Worm (Caenorhabditis elegans): ENCODE data around the gene clec-74.

DNA sequence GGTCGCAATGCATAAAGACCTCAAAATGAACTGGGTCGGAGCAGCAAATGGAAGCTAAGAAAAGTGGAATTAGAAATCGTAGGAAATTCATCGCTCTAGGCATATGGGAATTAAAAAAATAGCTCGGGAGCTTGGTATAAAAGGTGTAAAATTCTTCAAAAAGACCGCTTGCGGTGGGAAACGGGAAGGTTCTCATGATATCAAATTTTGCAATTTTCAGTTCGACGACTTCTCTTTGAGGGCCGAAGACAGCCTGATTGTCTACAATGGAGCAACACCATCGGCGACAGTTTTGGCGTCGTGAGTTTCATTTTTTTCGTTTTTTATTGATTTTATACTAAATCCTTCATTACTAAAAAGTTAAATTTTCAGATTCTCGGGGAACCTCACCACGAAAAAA is 41.7 kb downstream of the clec-74 start, which contains the start of gene F47C12.8:
- TF ChIP-seq lir-3 (tag; optimal IDR thresholded peaks at IDR 0.05; ENCODE audit: poor library complexity) (no peak), nhr-11 (tag; optimal IDR thresholded peaks at IDR 0.05) (no peak), sup-37 (GFP tag; optimal IDR thresholded peaks at IDR 0.05) (no peak), zag-1 (tag; optimal IDR thresholded peaks at IDR 0.05) (no peak), fkh-4 (tag; optimal IDR thresholded peaks at IDR 0.05; ENCODE audit: borderline replicate concordance) (no peak), lin-39 (tag; optimal IDR thresholded peaks at IDR 0.05) (no peak), rnt-1 (tag; optimal IDR thresholded peaks at IDR 0.05) (no peak), nhr-90 (tag; optimal IDR thresholded peaks at IDR 0.05; ENCODE audit: poor library complexity) (no peak), aly-2 (tag; optimal IDR thresholded peaks at IDR 0.05) (no peak), unc-62 (GFP tag; optimal IDR thresholded peaks at IDR 0.05) (no peak), ceh-82 (tag; optimal IDR thresholded peaks at IDR 0.05) (no peak), skn-1 (tag; optimal IDR thresholded peaks at IDR 0.05) (no peak), nhr-12 (tag; optimal IDR thresholded peaks at IDR 0.05) (no peak)
